Fruit fly (Drosophila melanogaster) whole organism, embryonic: ENCODE measurements around the gene Etfb.

Experiments used
- Awh ChIP-seq: fragments of 200-800 bp; sonication (Bioruptor generic); IDR thresholded peaks from 2 replicates; pipeline ENCODE4, ENCODE4 v1.3.6; 2022; ENCODE audit warnings: missing biosample characterization, missing genetic modification characterization
- CG14050 ChIP-seq: fragments of 200-800 bp; sonication (Bioruptor generic); IDR thresholded peaks from 3 replicates; pipeline ENCODE4 v1.3.6; 2022; ENCODE audit warnings: missing biosample characterization, missing genetic modification characterization
- CG15479 ChIP-seq: fragments of 200-800 bp; sonication (Bioruptor generic); optimal IDR thresholded peaks from 3 replicates; lab custom pipeline; 2019; ENCODE audit warnings: missing biosample characterization, mild to moderate bottlenecking, missing genetic modification characterization, moderate library complexity
- CG17612 ChIP-seq: fragments of 200-800 bp; sonication (Bioruptor generic); IDR thresholded peaks from 2 replicates; pipeline ENCODE4 v1.3.6; 2022; ENCODE audit warnings: missing biosample characterization, missing genetic modification characterization
- CG33557 ChIP-seq: fragments of 200-800 bp; sonication (Bioruptor generic); optimal IDR thresholded peaks from 2 replicates; lab custom pipeline; 2019; ENCODE audit warnings: missing biosample characterization, mild to moderate bottlenecking, missing genetic modification characterization, moderate library complexity
- CG4360 ChIP-seq: fragments of 200-800 bp; sonication (Bioruptor generic); IDR thresholded peaks from 2 replicates; pipeline ENCODE4 v1.3.6; 2022; ENCODE audit warnings: missing biosample characterization, missing genetic modification characterization
- CG6254 ChIP-seq: fragments of 200-800 bp; sonication (Bioruptor generic); optimal IDR thresholded peaks from 3 replicates; lab custom pipeline; 2017; ENCODE audit warnings: mild to moderate bottlenecking, missing biosample characterization, missing genetic modification reagents, missing genetic modification characterization
- CG6272 ChIP-seq: fragments of 200-800 bp; sonication (Bioruptor generic); IDR thresholded peaks from 2 replicates; pipeline ENCODE4 v1.3.6; 2022; ENCODE audit warnings: missing biosample characterization, missing genetic modification characterization
- CG8388 ChIP-seq: fragments of 200-800 bp; sonication (Bioruptor generic); optimal IDR thresholded peaks from 2 replicates; lab custom pipeline; 2019; ENCODE audit warnings: missing biosample characterization, mild to moderate bottlenecking, missing genetic modification characterization, moderate library complexity
- CG9932 ChIP-seq: fragments of 200-800 bp; sonication (Bioruptor generic); IDR thresholded peaks from 2 replicates; pipeline ENCODE4 v1.3.6; 2022; ENCODE audit warnings: missing biosample characterization, missing genetic modification characterization
- CkIIα-i1 ChIP-seq: fragments of 200-800 bp; sonication (Bioruptor generic); IDR thresholded peaks from 2 replicates; pipeline ENCODE4 v1.3.6; 2022; ENCODE audit warnings: missing biosample characterization, missing genetic modification characterization
- D ChIP-seq, 2 experiments: fragments of 200-800 bp in 1 of 2; fragments of >200 bp in 1 of 2; sonication (Bioruptor generic) in 1 of 2; optimal IDR thresholded peaks; 2 replicates in 1 of 2; 3 replicates in 1 of 2; lab custom pipeline; 2017; ENCODE audit warnings: mild to moderate bottlenecking in 1 of 2, missing biosample characterization in 1 of 2, missing genetic modification characterization in 1 of 2, missing genetic modification reagents in 1 of 2
- E2f2 ChIP-seq: fragments of 200-800 bp; sonication (Bioruptor generic); IDR thresholded peaks from 2 replicates; pipeline ENCODE4 v1.3.6; 2022; ENCODE audit warnings: missing biosample characterization, missing genetic modification characterization
- Elba2 ChIP-seq: fragments of 200-800 bp; sonication (Bioruptor generic); optimal IDR thresholded peaks from 3 replicates; lab custom pipeline; 2016; ENCODE audit warnings: missing biosample characterization, missing genetic modification characterization
- HLH3B ChIP-seq: fragments of 200-800 bp; sonication (Bioruptor generic); IDR thresholded peaks from 2 replicates; pipeline ENCODE4 v1.3.6; 2022; ENCODE audit warnings: missing biosample characterization, missing genetic modification characterization
- Lpt ChIP-seq: fragments of >200 bp; optimal IDR thresholded peaks from 2 replicates; lab custom pipeline; 2018; ENCODE audit warnings: missing biosample characterization, missing genetic modification characterization
- Mrtf ChIP-seq: fragments of 200-800 bp; sonication (Bioruptor generic); IDR thresholded peaks from 3 replicates; pipeline ENCODE4 v1.3.6; 2022; ENCODE audit warnings: missing biosample characterization, missing genetic modification characterization
- NFAT ChIP-seq: fragments of 200-800 bp; sonication (Bioruptor generic); IDR thresholded peaks from 2 replicates; pipeline ENCODE4 v1.3.6; 2022; ENCODE audit warnings: missing biosample characterization, missing genetic modification characterization
- Nf-YA ChIP-seq: fragments of 200-800 bp; sonication (Bioruptor generic); IDR thresholded peaks from 2 replicates; pipeline ENCODE4 v1.3.6; 2022; ENCODE audit warnings: missing biosample characterization, missing genetic modification characterization
- Oli ChIP-seq: fragments of 200-800 bp; sonication (Bioruptor generic); optimal IDR thresholded peaks from 2 replicates; lab custom pipeline; 2018; ENCODE audit warnings: missing biosample characterization, mild to moderate bottlenecking, missing genetic modification characterization, moderate library complexity
- Sry-β ChIP-seq: fragments of 200-800 bp; sonication (Bioruptor generic); optimal IDR thresholded peaks from 2 replicates; lab custom pipeline; 2018; ENCODE audit warnings: missing biosample characterization, mild to moderate bottlenecking, missing genetic modification characterization, moderate library complexity
- Trl ChIP-seq, 3 experiments: fragments of >200 bp in 2 of 3; fragments of 200-800 bp in 1 of 3; sonication (Bioruptor generic) in 1 of 3; optimal IDR thresholded peaks; 2 replicates in 1 of 3; 3 replicates in 2 of 3; lab custom pipeline; 2016 to 2017; ENCODE audit warnings: missing biosample characterization in 1 of 3, missing genetic modification characterization in 1 of 3
- aop ChIP-seq: fragments of 200-800 bp; sonication (Bioruptor generic); IDR thresholded peaks from 2 replicates; pipeline ENCODE4 v1.3.6; 2022; ENCODE audit warnings: missing biosample characterization, missing genetic modification characterization
- cad ChIP-seq: fragments of >200 bp; optimal IDR thresholded peaks from 2 replicates; lab custom pipeline; 2017; ENCODE audit warnings: missing biosample characterization, missing genetic modification characterization
- cato ChIP-seq: fragments of 200-800 bp; sonication (Bioruptor generic); optimal IDR thresholded peaks from 2 replicates; lab custom pipeline; 2016; ENCODE audit warnings: missing biosample characterization, missing genetic modification characterization, borderline replicate concordance
- cg ChIP-seq: fragments of 200-800 bp; sonication (Bioruptor generic); optimal IDR thresholded peaks from 3 replicates; lab custom pipeline; 2019; ENCODE audit warnings: missing biosample characterization, mild to moderate bottlenecking, missing genetic modification characterization, moderate library complexity
- chinmo ChIP-seq: fragments of 200-800 bp; sonication (Bioruptor generic); IDR thresholded peaks from 4 replicates; pipeline ENCODE4 v1.3.6; 2022; ENCODE audit warnings: missing biosample characterization, missing genetic modification characterization; ENCODE audit not compliant: partially characterized antibody
- odd ChIP-seq: fragments of 200-800 bp; sonication (Bioruptor generic); optimal IDR thresholded peaks from 2 replicates; lab custom pipeline; 2017; ENCODE audit warnings: missing biosample characterization, mild to moderate bottlenecking, missing genetic modification characterization
- onecut ChIP-seq: fragments of 200-800 bp; sonication (Bioruptor generic); IDR thresholded peaks from 2 replicates; pipeline ENCODE4 v1.3.6; 2022; ENCODE audit warnings: missing biosample characterization, missing genetic modification characterization
- row ChIP-seq: fragments of 200-800 bp; sonication (Bioruptor generic); IDR thresholded peaks from 3 replicates; pipeline ENCODE4 v1.3.6; 2022; ENCODE audit warnings: missing biosample characterization, missing genetic modification characterization
- schlank ChIP-seq: fragments of 200-800 bp; sonication (Bioruptor generic); optimal IDR thresholded peaks from 2 replicates; lab custom pipeline; 2018; ENCODE audit warnings: missing biosample characterization, mild to moderate bottlenecking, missing genetic modification characterization
- sd ChIP-seq: fragments of 200-800 bp; sonication (Bioruptor generic); optimal IDR thresholded peaks from 3 replicates; lab custom pipeline; 2018; ENCODE audit warnings: missing biosample characterization, mild to moderate bottlenecking, missing genetic modification characterization, moderate library complexity
- sens ChIP-seq: fragments of 200-800 bp; sonication (Bioruptor generic); peaks from one replicate; lab custom pipeline; 2016; ENCODE audit warnings: missing biosample characterization, missing genetic modification characterization
- seq ChIP-seq: fragments of 200-800 bp; sonication (Bioruptor generic); IDR thresholded peaks from 2 replicates; pipeline ENCODE4 v1.3.6; 2022; ENCODE audit warnings: missing biosample characterization, missing genetic modification characterization
- slbo ChIP-seq: fragments of 200-800 bp; sonication (Bioruptor generic); IDR thresholded peaks from 2 replicates; pipeline ENCODE4 v1.3.6; 2022; ENCODE audit warnings: missing biosample characterization, missing genetic modification characterization
- sug ChIP-seq: fragments of 200-800 bp; optimal IDR thresholded peaks from 2 replicates; lab custom pipeline; 2019; ENCODE audit warnings: missing biosample characterization, mild to moderate bottlenecking, missing genetic modification characterization, moderate library complexity
- tap ChIP-seq: fragments of 200-800 bp; optimal IDR thresholded peaks from 3 replicates; lab custom pipeline; 2019; ENCODE audit warnings: missing biosample characterization, mild to moderate bottlenecking, missing genetic modification characterization, moderate library complexity
- tll ChIP-seq, 2 experiments: fragments of 200-800 bp in 1 of 2; fragments of >200 bp in 1 of 2; sonication (Bioruptor generic) in 1 of 2; optimal IDR thresholded peaks; 2 replicates each; lab custom pipeline; 2017 to 2019; ENCODE audit warnings: missing biosample characterization in 2 of 2, missing genetic modification characterization in 2 of 2, mild to moderate bottlenecking in 1 of 2, moderate library complexity in 1 of 2
- usp ChIP-seq: fragments of >200 bp; optimal IDR thresholded peaks from 2 replicates; lab custom pipeline; 2017; ENCODE audit warnings: missing biosample characterization, missing genetic modification characterization
- yki ChIP-seq: fragments of >200 bp; optimal IDR thresholded peaks from 3 replicates; lab custom pipeline; 2018
- zen ChIP-seq: fragments of 200-800 bp; sonication (Bioruptor generic); optimal IDR thresholded peaks from 3 replicates; lab custom pipeline; 2018; ENCODE audit warnings: missing biosample characterization, mild to moderate bottlenecking, missing genetic modification characterization, moderate library complexity

The Etfb gene

dm6 chr3R:29765267-29766095 lies 37.3 kb downstream of the Etfb start, which contains the start of gene kay (continued):
- TF ChIP-seq cato (GFP tag; lab: Kevin White, UChicago) (no peak), sens (GFP tag; lab: Kevin White, UChicago) (peak; percentile 29), slbo (GFP tag; lab: Robert Waterston, UW) (peak; percentile 25; the same call in 1 of the 2 replicates), aop (GFP tag; lab: Robert Waterston, UW) (no peak), row (GFP tag; lab: Robert Waterston, UW) (peak; percentile 26; the same call in 1 of the 3 replicates), Mrtf (GFP tag; lab: Robert Waterston, UW) (no peak), sd (tag; lab: Kevin White, UChicago) (peak; percentile 72)

DNA sequence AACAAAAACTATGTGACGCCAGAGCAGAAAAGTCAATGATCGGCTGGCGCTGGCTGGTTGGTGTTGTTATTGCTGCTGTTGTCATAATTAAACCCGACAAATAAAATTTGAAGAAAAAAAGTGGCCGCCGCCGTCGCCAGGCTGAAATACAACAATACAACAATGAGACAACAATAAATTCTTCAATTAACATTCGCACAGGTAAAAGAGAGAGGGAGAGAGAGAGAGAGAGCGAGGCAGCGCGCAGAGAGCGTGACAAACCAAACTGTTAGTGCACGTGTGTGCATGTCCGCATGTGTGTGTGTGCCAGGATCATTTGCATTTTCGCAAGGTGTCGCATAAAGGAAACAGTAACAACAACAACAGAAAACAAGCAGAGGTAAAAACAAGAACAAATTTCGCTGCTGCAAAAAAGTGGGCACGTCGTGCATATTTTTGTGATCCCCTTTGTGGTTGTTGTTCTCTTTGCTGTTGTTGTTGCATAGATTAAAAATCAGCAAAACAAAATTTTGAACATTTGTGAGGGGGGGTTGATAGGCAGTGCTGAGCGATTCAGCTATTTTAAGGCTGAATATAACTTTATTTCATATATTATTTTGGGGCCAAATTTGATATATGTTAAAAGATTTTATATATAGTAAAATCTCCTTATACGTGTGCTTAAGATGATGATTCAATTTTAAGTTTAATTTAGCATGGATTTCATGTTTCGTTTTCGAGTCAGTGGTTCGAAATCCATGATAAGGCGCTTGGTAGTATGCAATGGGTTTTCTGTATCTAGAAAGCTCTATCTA lies 38.3 kb downstream of the Etfb start:
- TF ChIP-seq Oli (tag; lab: Kevin White, UChicago) (no peak), usp (GFP tag; lab: Kevin White, UChicago) (no peak), cato (GFP tag; lab: Kevin White, UChicago) (no peak), CkIIα-i1 (GFP tag; lab: Robert Waterston, UW) (no peak), HLH3B (GFP tag; lab: Robert Waterston, UW) (no peak), odd (GFP tag; lab: Kevin White, UChicago) (no peak), CG17612 (GFP tag; lab: Robert Waterston, UW) (no peak), NFAT (no peak), seq (GFP tag; lab: Robert Waterston, UW) (no peak), Elba2 (GFP tag; lab: Kevin White, UChicago) (no peak), CG14050 (no peak), tll (GFP tag; optimal IDR thresholded peaks at IDR 0.05; lab: Kevin White, UChicago) (peak in 1 of 2 experiments; percentile 68), cad (peak; percentile 52), sug (no peak), CG33557 (GFP tag; lab: Kevin White, UChicago) (no peak), Sry-β (GFP tag; lab: Kevin White, UChicago) (peak; percentile 62), D (optimal IDR thresholded peaks at IDR 0.05; lab: Kevin White, UChicago) (peak; percentile 59), D (GFP tag; optimal IDR thresholded peaks at IDR 0.05; lab: Kevin White, UChicago) (no peak), Trl (optimal IDR thresholded peaks at IDR 0.05; lab: Kevin White, UChicago) (peak; percentile 66 to 84), Trl (GFP tag; optimal IDR thresholded peaks at IDR 0.05; lab: Kevin White, UChicago) (no peak), Nf-YA (no peak), Awh (GFP tag; lab: Robert Waterston, UW) (no peak), zen (tag; lab: Kevin White, UChicago) (peak; percentile 89), CG4360 (GFP tag; lab: Robert Waterston, UW) (peak; percentile 79), onecut (GFP tag; lab: Robert Waterston, UW) (no peak), schlank (tag; lab: Kevin White, UChicago) (no peak), yki (lab: Kevin White, UChicago) (no peak), CG15479 (GFP tag; lab: Kevin White, UChicago) (peak; percentile 80), slbo (GFP tag; lab: Robert Waterston, UW) (no peak), CG6272 (GFP tag; lab: Robert Waterston, UW) (no peak), CG6254 (no peak), cg (GFP tag; lab: Kevin White, UChicago) (peak; percentile 23), CG9932 (GFP tag; lab: Robert Waterston, UW) (no peak), Lpt (GFP tag; lab: Kevin White, UChicago) (no peak), tap (tag; lab: Kevin White, UChicago) (no peak), CG8388 (no peak), row (GFP tag; lab: Robert Waterston, UW) (peak; percentile 34; the same call in 1 of the 3 replicates), chinmo (0 out of 4 replicates have a peak, but pooled peaks have one; percentile 74), E2f2 (GFP tag; lab: Robert Waterston, UW) (no peak)
